Worm (Caenorhabditis elegans): ENCODE data around the gene B0244.6.

B0244.6 gene

DNA sequence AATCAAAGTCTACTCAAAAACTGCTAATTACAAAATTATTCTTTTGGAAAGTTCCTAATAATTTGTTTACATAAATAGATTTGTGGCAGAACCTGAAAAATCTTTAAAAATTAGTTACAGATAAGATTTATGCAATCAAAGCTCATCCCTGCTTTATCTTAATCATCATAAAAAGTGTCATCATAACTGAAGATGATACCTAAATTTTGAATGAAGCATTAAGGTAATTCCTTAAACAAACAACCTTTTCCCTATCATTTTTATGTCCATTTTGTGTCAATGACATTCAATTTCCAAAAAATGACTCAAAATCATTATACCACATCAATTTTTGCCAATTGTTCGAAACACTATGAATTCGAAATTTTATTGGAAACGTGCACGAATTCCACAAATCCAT lies at the start of gene B0244.6:
B0244.6 (plus strand) TSS at position 301 of the 400 bp plus-strand sequence.
- TF ChIP-seq hmg-4 (GFP tag; optimal IDR thresholded peaks at IDR 0.05) (no peak), scrt-1 (GFP tag; IDR thresholded peaks at IDR 0.05) (no peak), aly-1 (tag; optimal IDR thresholded peaks at IDR 0.05) (no peak), ama-1 (optimal IDR thresholded peaks at IDR 0.05) (no peak), flt-1 (GFP tag; IDR thresholded peaks at IDR 0.05) (no peak), ceh-13 (GFP tag; optimal IDR thresholded peaks at IDR 0.05) (no peak), hmbx-1 (tag; optimal IDR thresholded peaks at IDR 0.05) (no peak), B0310.2 (tag; optimal IDR thresholded peaks at IDR 0.05) (no peak), pes-1 (GFP tag; IDR thresholded peaks at IDR 0.05) (no peak), ceh-36 (tag; optimal IDR thresholded peaks at IDR 0.05) (no peak), ets-7 (tag; optimal IDR thresholded peaks at IDR 0.05) (no peak), tbx-37 (GFP tag; conservative IDR thresholded peaks at IDR 0.05) (no peak), sea-1 (GFP tag; conservative IDR thresholded peaks at IDR 0.05) (no peak), F13C5.2 (tag; optimal IDR thresholded peaks at IDR 0.05) (no peak), tbx-11 (GFP tag; IDR thresholded peaks at IDR 0.05) (no peak), hnd-1 (tag; optimal IDR thresholded peaks at IDR 0.05) (no peak), tra-4 (tag; optimal IDR thresholded peaks at IDR 0.05) (no peak)

- TF ChIP-seq hnd-1 (tag; optimal IDR thresholded peaks at IDR 0.05) (no peak), hmg-4 (GFP tag; optimal IDR thresholded peaks at IDR 0.05) (peak; percentile 1)
Observed at ce11 chrIII:5688246-5688645, 49.6 kb upstream of the B0244.6 start.

- no peak for TF ChIP-seq tbx-11 (GFP tag; IDR thresholded peaks at IDR 0.05)
- TF ChIP-seq scrt-1 (GFP tag; IDR thresholded peaks at IDR 0.05), result no peak
- no peak for TF ChIP-seq F13C5.2 (tag; optimal IDR thresholded peaks at IDR 0.05)
- no peak for TF ChIP-seq sea-1 (GFP tag; conservative IDR thresholded peaks at IDR 0.05)
- no peak for TF ChIP-seq ets-7 (tag; optimal IDR thresholded peaks at IDR 0.05)
- no peak for TF ChIP-seq tra-4 (tag; optimal IDR thresholded peaks at IDR 0.05)
- no peak for TF ChIP-seq flt-1 (GFP tag; IDR thresholded peaks at IDR 0.05)
Observed at ce11 chrIII:5691826-5692225, 46.0 kb upstream of the B0244.6 start.

ce11 chrIII:5692690-5693089 lies 45.1 kb upstream of the B0244.6 start, which contains the start of the genes abi-1 and arle-14:
abi-1 (minus strand) TSS chrIII:5692740.
arle-14 (plus strand) TSS chrIII:5692906.
- TF ChIP-seq tbx-37 (GFP tag; conservative IDR thresholded peaks at IDR 0.05) (no peak), sea-1 (GFP tag; conservative IDR thresholded peaks at IDR 0.05) (no peak), ama-1 (optimal IDR thresholded peaks at IDR 0.05) (no peak), F13C5.2 (tag; optimal IDR thresholded peaks at IDR 0.05) (peak; percentile 61)

ce11 chrIII:5693736-5694135 lies 44.1 kb upstream of the B0244.6 start, which contains the start of gene B0336.13:
B0336.13 (plus strand) TSS chrIII:5694036.
- TF ChIP-seq tra-4 (tag; optimal IDR thresholded peaks at IDR 0.05) (no peak), B0310.2 (tag; optimal IDR thresholded peaks at IDR 0.05) (no peak), hnd-1 (tag; optimal IDR thresholded peaks at IDR 0.05) (no peak), tbx-37 (GFP tag; conservative IDR thresholded peaks at IDR 0.05) (no peak), ceh-36 (tag; optimal IDR thresholded peaks at IDR 0.05) (peak; percentile 22), sea-1 (GFP tag; conservative IDR thresholded peaks at IDR 0.05) (no peak)

DNA sequence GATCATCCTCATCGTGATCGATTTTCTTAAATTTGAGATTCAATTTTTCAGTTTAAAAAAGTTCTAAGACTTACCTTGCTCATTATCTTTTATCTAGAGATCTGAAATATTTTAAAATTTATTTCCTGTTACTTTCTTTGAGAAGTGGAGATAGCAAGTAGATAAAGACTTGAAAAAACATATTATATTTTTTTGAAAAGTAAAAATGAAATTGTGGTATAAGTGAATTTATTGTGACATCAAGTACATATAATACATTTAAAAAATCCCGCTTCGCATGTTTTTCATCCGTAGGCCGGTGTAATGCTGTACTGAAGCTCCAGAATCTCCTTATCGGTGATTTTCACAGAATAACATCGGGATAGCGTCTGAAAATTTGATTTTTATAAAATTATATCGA lies 40.5 kb upstream of the B0244.6 start, which contains the start of gene B0336.7:
B0336.7 (minus strand) TSS at position 101 of the 400 bp plus-strand sequence.
- TF ChIP-seq F13C5.2 (tag; optimal IDR thresholded peaks at IDR 0.05), result no peak
- no peak for TF ChIP-seq ceh-36 (tag; optimal IDR thresholded peaks at IDR 0.05)
- TF ChIP-seq tbx-37 (GFP tag; conservative IDR thresholded peaks at IDR 0.05), result no peak
- TF ChIP-seq hmbx-1 (tag; optimal IDR thresholded peaks at IDR 0.05), result no peak
- no peak for TF ChIP-seq scrt-1 (GFP tag; IDR thresholded peaks at IDR 0.05)
- TF ChIP-seq tra-4 (tag; optimal IDR thresholded peaks at IDR 0.05), result no peak
- TF ChIP-seq sea-1 (GFP tag; conservative IDR thresholded peaks at IDR 0.05), result no peak

- no peak for TF ChIP-seq tra-4 (tag; optimal IDR thresholded peaks at IDR 0.05)
Observed at ce11 chrIII:5697963-5698730, 39.7 kb upstream of the B0244.6 start, which contains the start of the genes lgg-3 and rgs-5. lgg-3 (minus strand) TSS chrIII:5698013. rgs-5 (plus strand) TSS chrIII:5698555.

ce11 chrIII:5701491-5701890 lies 36.3 kb upstream of the B0244.6 start:
- TF ChIP-seq hmbx-1 (tag; optimal IDR thresholded peaks at IDR 0.05), result no peak
- TF ChIP-seq ets-7 (tag; optimal IDR thresholded peaks at IDR 0.05), result no peak
- no peak for TF ChIP-seq ama-1 (optimal IDR thresholded peaks at IDR 0.05)
- TF ChIP-seq B0310.2 (tag; optimal IDR thresholded peaks at IDR 0.05), result no peak
- no peak for TF ChIP-seq tra-4 (tag; optimal IDR thresholded peaks at IDR 0.05)
- no peak for TF ChIP-seq sea-1 (GFP tag; conservative IDR thresholded peaks at IDR 0.05)
- no peak for TF ChIP-seq tbx-37 (GFP tag; conservative IDR thresholded peaks at IDR 0.05)
- no peak for TF ChIP-seq tbx-11 (GFP tag; IDR thresholded peaks at IDR 0.05)
- no peak for TF ChIP-seq hnd-1 (tag; optimal IDR thresholded peaks at IDR 0.05)
- TF ChIP-seq pes-1 (GFP tag; IDR thresholded peaks at IDR 0.05), result no peak
- no peak for TF ChIP-seq aly-1 (tag; optimal IDR thresholded peaks at IDR 0.05)
- no peak for TF ChIP-seq F13C5.2 (tag; optimal IDR thresholded peaks at IDR 0.05)
- no peak for TF ChIP-seq scrt-1 (GFP tag; IDR thresholded peaks at IDR 0.05)
- no peak for TF ChIP-seq ceh-36 (tag; optimal IDR thresholded peaks at IDR 0.05)
- TF ChIP-seq ceh-13 (GFP tag; optimal IDR thresholded peaks at IDR 0.05), result no peak

Measured in whole organism, early embryonic.